Worm (Caenorhabditis elegans) whole organism, L1 larva: Measurements from ENCODE around the gene D1005.6.

ENCODE experiments used
- jun-1 ChIP-seq: fragments of 150-350 bp; optimal IDR thresholded peaks from 2 replicates; lab custom pipeline; 2014; ENCODE audit warnings: missing biosample characterization, missing genetic modification reagents, missing genetic modification characterization
- lin-39 ChIP-seq: fragments of 150-350 bp; optimal IDR thresholded peaks from 2 replicates; lab custom pipeline; 2014; ENCODE audit warnings: missing biosample characterization, missing genetic modification reagents, missing genetic modification characterization
- rnt-1 ChIP-seq: sonication (generic microtip); optimal IDR thresholded peaks from 2 replicates; lab custom pipeline; 2016; ENCODE audit warnings: mild to moderate bottlenecking, missing genetic modification characterization, moderate library complexity, missing compliant biosample characterization

ce11 chrX:1426425-1426824 lies 38.2 kb downstream of the D1005.6 start, which contains the start of gene F19G12.11:
- TF ChIP-seq jun-1 (tag; lab: Kevin White, UChicago) = no peak
- TF ChIP-seq lin-39 (tag; lab: Kevin White, UChicago) = no peak
- TF ChIP-seq rnt-1 (tag; lab: Kevin White, UChicago) = no peak
